Worm (Caenorhabditis elegans) whole organism, mixed stage, embryonic: ENCODE data around the gene cnk-1.
"Not testable (repeated sequence)": the region's sequence is repeated elsewhere in the genome, so short reads cannot be mapped to it uniquely, and the experiment has no call there.

ENCODE experiments used
- M03D4.4 ChIP-seq: sonication (generic microtip); optimal IDR thresholded peaks from 2 replicates; lab custom pipeline; 2017; ENCODE audit warnings: mild to moderate bottlenecking, missing genetic modification characterization, missing compliant biosample characterization
- bed-3 ChIP-seq: fragments of 200-800 bp; sonication (Bioruptor generic); optimal IDR thresholded peaks from 3 replicates; lab custom pipeline; 2018; ENCODE audit warnings: mild to moderate bottlenecking, missing genetic modification characterization, moderate library complexity, missing compliant biosample characterization
- blmp-1 ChIP-seq: fragments of 150-350 bp; optimal IDR thresholded peaks from 2 replicates; lab custom pipeline; 2014; ENCODE audit warnings: missing biosample characterization, missing genetic modification characterization
- ceh-39 ChIP-seq: fragments of 150-350 bp; optimal IDR thresholded peaks from 2 replicates; lab custom pipeline; 2014; ENCODE audit warnings: missing biosample characterization, missing genetic modification characterization
- ceh-43 ChIP-seq: fragments of 200-800 bp; sonication (Bioruptor generic); optimal IDR thresholded peaks from 2 replicates; lab custom pipeline; 2018; ENCODE audit warnings: mild to moderate bottlenecking, missing genetic modification characterization, moderate library complexity, missing compliant biosample characterization
- ces-1 ChIP-seq: fragments of 150-350 bp; optimal IDR thresholded peaks from 2 replicates; lab custom pipeline; 2014; ENCODE audit warnings: missing biosample characterization, missing genetic modification reagents, missing genetic modification characterization
- cnd-1 ChIP-seq: fragments of 200-800 bp; sonication (Bioruptor generic); optimal IDR thresholded peaks from 2 replicates; lab custom pipeline; 2018; ENCODE audit warnings: mild to moderate bottlenecking, missing genetic modification characterization, missing compliant biosample characterization
- drap-1 ChIP-seq: fragments of 200-800 bp; sonication (Bioruptor generic); optimal IDR thresholded peaks from 3 replicates; lab custom pipeline; 2018; ENCODE audit warnings: mild to moderate bottlenecking, missing genetic modification characterization, missing compliant biosample characterization
- elt-1 ChIP-seq: sonication (generic microtip); optimal IDR thresholded peaks from 2 replicates; lab custom pipeline; 2017; ENCODE audit warnings: missing genetic modification characterization, mild to moderate bottlenecking, missing compliant biosample characterization, antibody characterized with exemption, moderate library complexity, borderline replicate concordance; ENCODE audit not compliant: insufficient read depth
- hlh-1 ChIP-seq: fragments of 150-350 bp; optimal IDR thresholded peaks from 2 replicates; lab custom pipeline; 2014; ENCODE audit warnings: missing biosample characterization, missing genetic modification reagents, missing genetic modification characterization
- lin-13 ChIP-seq: fragments of 150-350 bp; optimal IDR thresholded peaks from 2 replicates; lab custom pipeline; 2014; ENCODE audit warnings: missing biosample characterization, missing genetic modification characterization
- lin-32 ChIP-seq: fragments of 200-800 bp; sonication (Bioruptor generic); optimal IDR thresholded peaks from 2 replicates; lab custom pipeline; 2018; ENCODE audit warnings: mild to moderate bottlenecking, missing genetic modification characterization, missing compliant biosample characterization
- lsy-2 ChIP-seq: fragments of 150-350 bp; optimal IDR thresholded peaks from 2 replicates; lab custom pipeline; 2014; ENCODE audit warnings: missing biosample characterization, missing genetic modification characterization
- mab-5 ChIP-seq: fragments of 150-350 bp; optimal IDR thresholded peaks from 2 replicates; lab custom pipeline; 2014; ENCODE audit warnings: missing biosample characterization, missing genetic modification characterization
- mep-1 ChIP-seq: fragments of 150-350 bp; optimal IDR thresholded peaks from 2 replicates; lab custom pipeline; 2017; ENCODE audit warnings: missing biosample characterization, missing genetic modification reagents, missing genetic modification characterization, inconsistent platforms
- mls-2 ChIP-seq: sonication (generic microtip); optimal IDR thresholded peaks from 2 replicates; lab custom pipeline; 2016; ENCODE audit warnings: mild to moderate bottlenecking, missing genetic modification characterization, moderate library complexity, missing compliant biosample characterization
- nhr-12 ChIP-seq: fragments of 150-350 bp; optimal IDR thresholded peaks from 2 replicates; lab custom pipeline; 2014; ENCODE audit warnings: missing biosample characterization, missing genetic modification characterization
- nhr-237 ChIP-seq: fragments of 150-350 bp; optimal IDR thresholded peaks from 2 replicates; lab custom pipeline; 2014; ENCODE audit warnings: missing biosample characterization, missing genetic modification characterization
- nhr-76 ChIP-seq: sonication (generic microtip); optimal IDR thresholded peaks from 2 replicates; lab custom pipeline; 2017; ENCODE audit warnings: missing biosample characterization, missing genetic modification characterization
- pha-4 ChIP-seq: fragments of 150-350 bp; optimal IDR thresholded peaks from 2 replicates; lab custom pipeline; 2018; ENCODE audit warnings: missing biosample characterization, missing genetic modification reagents, missing genetic modification characterization
- sem-2 ChIP-seq: fragments of 200-800 bp; sonication (Bioruptor generic); optimal IDR thresholded peaks from 2 replicates; lab custom pipeline; 2018; ENCODE audit warnings: mild to moderate bottlenecking, missing genetic modification characterization, missing compliant biosample characterization
- snpc-4 ChIP-seq: fragments of 150-350 bp; optimal IDR thresholded peaks from 2 replicates; lab custom pipeline; 2014; ENCODE audit warnings: missing biosample characterization, missing genetic modification characterization
- sptf-1 ChIP-seq: sonication (generic microtip); optimal IDR thresholded peaks from 2 replicates; lab custom pipeline; 2017; ENCODE audit warnings: mild to moderate bottlenecking, missing genetic modification characterization, moderate library complexity, missing compliant biosample characterization
- tbx-8 ChIP-seq: fragments of 200-800 bp; sonication (Bioruptor generic); optimal IDR thresholded peaks from 2 replicates; lab custom pipeline; 2018; ENCODE audit warnings: mild to moderate bottlenecking, missing genetic modification characterization, moderate library complexity, missing compliant biosample characterization
- unc-39 ChIP-seq: fragments of 150-350 bp; optimal IDR thresholded peaks from 2 replicates; lab custom pipeline; 2014; ENCODE audit warnings: missing biosample characterization, missing genetic modification characterization
- ztf-11 ChIP-seq: fragments of 150-350 bp; optimal IDR thresholded peaks from 2 replicates; lab custom pipeline; 2014; ENCODE audit warnings: missing biosample characterization, missing genetic modification characterization

Gene cnk-1

DNA sequence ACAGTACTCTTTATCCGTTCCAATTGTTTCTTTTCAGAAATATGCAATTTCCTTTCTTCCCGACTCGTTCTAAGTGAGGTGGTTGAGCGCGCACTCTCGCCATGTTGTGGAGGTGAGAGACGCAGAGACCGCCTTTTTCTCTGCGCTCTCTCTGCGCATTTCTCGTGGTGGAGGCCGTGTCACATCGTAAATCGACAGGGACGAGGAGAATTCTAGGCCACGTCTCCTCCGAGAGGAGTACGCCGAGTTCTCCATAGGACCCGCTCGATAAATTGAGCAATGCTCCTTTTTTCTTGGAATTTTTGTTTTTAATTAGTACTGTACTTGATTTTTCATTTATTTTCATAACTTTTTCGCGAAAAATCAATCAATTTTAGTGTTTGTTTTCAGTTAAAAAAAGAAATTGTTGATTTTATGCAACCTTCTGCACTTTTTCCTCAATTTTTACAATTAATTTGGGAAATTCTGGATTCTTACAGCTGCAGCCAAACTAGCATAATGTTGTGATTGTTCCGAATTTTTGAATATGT is at the start of gene cnk-1:
TSS of gene cnk-1 (plus strand) at position 480 of the 530 bp plus-strand sequence.
- TF ChIP-seq ces-1 (GFP tag; lab: Kevin White, UChicago) (peak; percentile 10), elt-1 (tag; lab: Kevin White, UChicago) (no peak), ztf-11 (tag; lab: Kevin White, UChicago) (no peak), mep-1 (tag; lab: Kevin White, UChicago) (peak; percentile 13), drap-1 (GFP tag; lab: Kevin White, UChicago) (peak; percentile 5), lsy-2 (tag; lab: Kevin White, UChicago) (peak; percentile 22), mls-2 (tag; lab: Kevin White, UChicago) (peak; percentile 13), hlh-1 (tag; lab: Kevin White, UChicago) (no peak), pha-4 (peak; percentile 17), nhr-12 (tag; lab: Kevin White, UChicago) (no peak), sptf-1 (peak; percentile 41), ceh-39 (peak; percentile 11)
- TF ChIP-seq, all 35 proteins: peak for 8

DNA sequence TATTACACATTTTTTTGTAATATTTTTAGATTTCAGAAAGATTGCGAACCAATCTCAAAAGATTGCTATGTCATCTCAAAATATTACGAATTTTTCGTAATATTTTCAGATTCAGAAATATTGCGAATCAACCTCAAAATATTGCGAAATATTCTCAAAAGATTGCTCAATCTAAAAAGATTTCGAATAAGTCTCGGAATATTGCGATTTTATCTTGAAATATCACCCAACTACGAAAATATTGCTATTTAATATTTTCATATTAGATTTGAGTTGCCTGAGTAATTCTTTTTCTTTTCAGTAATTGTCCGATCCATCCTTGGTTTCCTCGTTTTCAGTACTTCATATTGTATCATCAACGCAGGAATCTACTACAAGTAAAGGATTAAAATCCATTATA is 49.2 kb upstream of the cnk-1 start, which contains the start of gene Y70G10A.4:
TSS of gene Y70G10A.4 (plus strand) at position 301 of the 400 bp plus-strand sequence.
- not testable (repeated sequence) for TF ChIP-seq ztf-11 (tag; lab: Kevin White, UChicago); ceh-39; mep-1 (tag; lab: Kevin White, UChicago)

- TF ChIP-seq bed-3 (GFP tag; lab: Kevin White, UChicago), result no peak
- no peak for TF ChIP-seq lin-13
- TF ChIP-seq unc-39 (tag; lab: Kevin White, UChicago), result no peak
- no peak for TF ChIP-seq sem-2
- no peak for TF ChIP-seq nhr-76 (tag; lab: Kevin White, UChicago)
- TF ChIP-seq M03D4.4 (tag; lab: Kevin White, UChicago), result no peak
- no peak for TF ChIP-seq ces-1 (GFP tag; lab: Kevin White, UChicago)
- TF ChIP-seq mls-2 (tag; lab: Kevin White, UChicago), result no peak
- TF ChIP-seq snpc-4 (tag; lab: Kevin White, UChicago), result no peak
- no peak for TF ChIP-seq ztf-11 (tag; lab: Kevin White, UChicago)
- no peak for TF ChIP-seq tbx-8 (GFP tag; lab: Kevin White, UChicago)
- no peak for TF ChIP-seq lin-32 (GFP tag; lab: Kevin White, UChicago)
- TF ChIP-seq elt-1 (tag; lab: Kevin White, UChicago), result no peak
- no peak for TF ChIP-seq pha-4
- no peak for TF ChIP-seq hlh-1 (tag; lab: Kevin White, UChicago)
- TF ChIP-seq cnd-1 (tag; lab: Kevin White, UChicago), result no peak
- TF ChIP-seq mep-1 (tag; lab: Kevin White, UChicago), result no peak
- no peak for TF ChIP-seq blmp-1
Measured at ce11 chrIII:10231641-10232040, 39.4 kb upstream of the cnk-1 start.

- TF ChIP-seq pha-4 (no peak), M03D4.4 (tag; lab: Kevin White, UChicago) (no peak), cnd-1 (tag; lab: Kevin White, UChicago) (no peak), ceh-43 (GFP tag; lab: Kevin White, UChicago) (no peak), nhr-237 (no peak), bed-3 (GFP tag; lab: Kevin White, UChicago) (no peak), mab-5 (tag; lab: Kevin White, UChicago) (no peak), elt-1 (tag; lab: Kevin White, UChicago) (no peak), mls-2 (tag; lab: Kevin White, UChicago) (no peak), unc-39 (tag; lab: Kevin White, UChicago) (no peak)
Measured at ce11 chrIII:10233979-10234378, 37.1 kb upstream of the cnk-1 start, which contains the start of gene paml-1. paml-1 (minus strand) TSS chrIII:10234079.

ce11 chrIII:10236291-10236871 is 34.7 kb upstream of the cnk-1 start:
- TF ChIP-seq ceh-43 (GFP tag; lab: Kevin White, UChicago), result no peak
